Worm (Caenorhabditis elegans) whole organism, early embryonic: ENCODE results near the gene F13E9.16.

Source experiments
- F13C5.2 ChIP-seq: sonication (generic microtip); optimal IDR thresholded peaks from 2 replicates; lab custom pipeline; 2017; ENCODE audit warnings: mild to moderate bottlenecking, missing genetic modification characterization, inconsistent platforms, missing compliant biosample characterization
- aly-1 ChIP-seq: sonication (generic microtip); optimal IDR thresholded peaks from 2 replicates; lab custom pipeline; 2016; ENCODE audit warnings: missing genetic modification characterization, missing compliant biosample characterization
- ama-1 ChIP-seq: fragments of 150-350 bp; optimal IDR thresholded peaks from 2 replicates; lab custom pipeline; 2014
- ceh-13 ChIP-seq: fragments of 200-800 bp; sonication (Bioruptor generic); optimal IDR thresholded peaks from 2 replicates; lab custom pipeline; 2018; ENCODE audit warnings: mild to moderate bottlenecking, missing genetic modification characterization, missing compliant biosample characterization
- flt-1 ChIP-seq: fragments of 200-800 bp; sonication (Bioruptor generic); IDR thresholded peaks from 2 replicates; pipeline ENCODE4 v1.3.6; 2022; ENCODE audit warnings: missing genetic modification characterization, missing compliant biosample characterization
- scrt-1 ChIP-seq: fragments of 200-800 bp; sonication (Bioruptor generic); IDR thresholded peaks from 2 replicates; pipeline ENCODE4 v1.3.6; 2022; ENCODE audit warnings: missing genetic modification characterization, missing compliant biosample characterization
- sea-1 ChIP-seq: fragments of 200-800 bp; sonication (Bioruptor generic); conservative IDR thresholded peaks from 2 replicates; pipeline ENCODE4 v1.3.6; 2022; ENCODE audit warnings: missing genetic modification characterization, missing compliant biosample characterization
- tbx-11 ChIP-seq: fragments of 200-800 bp; sonication (Bioruptor generic); IDR thresholded peaks from 2 replicates; pipeline ENCODE4 v1.3.6; 2022; ENCODE audit warnings: missing genetic modification characterization, missing compliant biosample characterization
- tra-4 ChIP-seq: sonication (generic microtip); optimal IDR thresholded peaks from 2 replicates; lab custom pipeline; 2017; ENCODE audit warnings: missing genetic modification characterization, missing compliant biosample characterization

DNA sequence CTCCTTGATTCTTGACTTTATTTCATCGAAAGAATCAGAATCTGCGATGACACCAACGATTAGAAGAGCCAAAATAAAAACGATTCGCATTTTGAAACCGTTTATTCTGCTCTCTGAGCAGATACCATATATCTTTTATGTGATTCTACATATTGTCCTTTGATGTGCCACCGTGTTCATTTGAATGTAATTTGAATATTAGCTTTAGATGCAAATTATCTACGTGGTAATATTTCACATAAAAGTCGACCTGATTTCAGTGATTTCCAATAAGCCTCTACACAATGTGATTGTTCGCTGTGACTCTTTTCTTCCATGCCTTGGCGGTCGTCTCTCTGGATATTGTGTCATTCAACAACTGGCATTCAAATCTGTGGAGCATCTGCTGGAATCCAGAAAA is 11.9 kb upstream of the F13E9.16 start, which contains the start of the genes F13E9.9 and F13E9.19:
- TF ChIP-seq F13C5.2 (tag; lab: Kevin White, UChicago) = no peak
- no peak for TF ChIP-seq ama-1 (lab: Kevin White, UChicago)
- no peak for TF ChIP-seq aly-1 (tag; lab: Kevin White, UChicago)
- no peak for TF ChIP-seq flt-1 (GFP tag; lab: Robert Waterston, UW)
- TF ChIP-seq ceh-13 (GFP tag; lab: Kevin White, UChicago) = no peak
- TF ChIP-seq sea-1 = no peak
- TF ChIP-seq scrt-1 (GFP tag; lab: Robert Waterston, UW) = no peak
- TF ChIP-seq tbx-11 (GFP tag; lab: Robert Waterston, UW) = no peak
- TF ChIP-seq tra-4 = no peak
